Fruit fly (Drosophila melanogaster) whole organism, embryonic: Measurements from ENCODE around the gene CG17109.
A peak's percentile ranks its signal among the peaks of the same experiment; 100 is the strongest.

ENCODE experiments used
- CG10209 ChIP-seq: fragments of 200-800 bp; sonication (Bioruptor generic); optimal IDR thresholded peaks from 3 replicates; lab custom pipeline; 2017; ENCODE audit warnings: missing biosample characterization, mild to moderate bottlenecking, missing genetic modification characterization, missing genetic modification reagents
- CG10321 ChIP-seq: fragments of 200-800 bp; sonication (Bioruptor generic); IDR thresholded peaks from 2 replicates; pipeline ENCODE4 v1.3.6; 2022; ENCODE audit warnings: missing biosample characterization, missing genetic modification characterization
- CG11723 ChIP-seq: fragments of 200-800 bp; sonication (Bioruptor generic); optimal IDR thresholded peaks from 2 replicates; lab custom pipeline; 2017; ENCODE audit warnings: missing biosample characterization, mild to moderate bottlenecking, missing genetic modification characterization
- CG12236 ChIP-seq: fragments of 200-800 bp; sonication (Bioruptor generic); optimal IDR thresholded peaks from 2 replicates; lab custom pipeline; 2016; ENCODE audit warnings: missing biosample characterization, missing genetic modification characterization
- CG13287 ChIP-seq: fragments of 200-800 bp; sonication (Bioruptor generic); IDR thresholded peaks from 2 replicates; pipeline ENCODE4 v1.3.6; 2022; ENCODE audit warnings: missing biosample characterization, missing genetic modification characterization; ENCODE audit not compliant: partially characterized antibody
- CG13424 ChIP-seq: fragments of 200-800 bp; sonication (Bioruptor generic); optimal IDR thresholded peaks from 2 replicates; lab custom pipeline; 2019; ENCODE audit warnings: missing biosample characterization, mild to moderate bottlenecking, missing genetic modification characterization, moderate library complexity
- CG17802 ChIP-seq: fragments of 200-800 bp; sonication (Bioruptor generic); optimal IDR thresholded peaks from 2 replicates; lab custom pipeline; 2018; ENCODE audit warnings: missing biosample characterization, mild to moderate bottlenecking, missing genetic modification characterization, moderate library complexity
- CG17829 ChIP-seq: fragments of 200-800 bp; optimal IDR thresholded peaks from 2 replicates; lab custom pipeline; 2019; ENCODE audit warnings: missing biosample characterization, mild to moderate bottlenecking, missing genetic modification characterization, moderate library complexity
- CG2712 ChIP-seq: fragments of 200-800 bp; optimal IDR thresholded peaks from 3 replicates; lab custom pipeline; 2019; ENCODE audit warnings: missing biosample characterization, mild to moderate bottlenecking, missing genetic modification characterization, moderate library complexity
- CG31388 ChIP-seq: fragments of 200-800 bp; sonication (Bioruptor generic); optimal IDR thresholded peaks from 2 replicates; lab custom pipeline; 2016; ENCODE audit warnings: missing biosample characterization, missing genetic modification characterization
- CG32532 ChIP-seq: fragments of 200-800 bp; sonication (Bioruptor generic); IDR thresholded peaks from 2 replicates; pipeline ENCODE4 v1.3.6; 2022; ENCODE audit warnings: missing biosample characterization, missing genetic modification characterization
- CG32772 ChIP-seq: fragments of 200-800 bp; sonication (Bioruptor generic); IDR thresholded peaks from 2 replicates; pipeline ENCODE4 v1.3.6; 2022; ENCODE audit warnings: missing biosample characterization, missing genetic modification characterization
- CG6175 ChIP-seq: fragments of 200-800 bp; sonication (Bioruptor generic); IDR thresholded peaks from 3 replicates; pipeline ENCODE4 v1.3.6; 2022; ENCODE audit warnings: missing biosample characterization, missing genetic modification characterization
- CG6765 ChIP-seq: fragments of 200-800 bp; sonication (Bioruptor generic); optimal IDR thresholded peaks from 3 replicates; lab custom pipeline; 2017; ENCODE audit warnings: missing biosample characterization, mild to moderate bottlenecking, missing genetic modification characterization
- CG7987 ChIP-seq: fragments of 200-800 bp; sonication (Bioruptor generic); optimal IDR thresholded peaks from 2 replicates; lab custom pipeline; 2018; ENCODE audit warnings: missing biosample characterization, mild to moderate bottlenecking, missing genetic modification characterization, moderate library complexity
- CG8290 ChIP-seq, 3 experiments: fragments of 200-800 bp; sonication (Bioruptor generic); optimal IDR thresholded peaks; 2 replicates each; lab custom pipeline; 2016 to 2019; ENCODE audit warnings: missing biosample characterization in 3 of 3, missing genetic modification characterization in 3 of 3, mild to moderate bottlenecking in 2 of 3, moderate library complexity in 1 of 3
- CG8359 ChIP-seq: fragments of 200-800 bp; sonication (Bioruptor generic); optimal IDR thresholded peaks from 2 replicates; lab custom pipeline; 2017; ENCODE audit warnings: missing biosample characterization, mild to moderate bottlenecking, missing genetic modification characterization, borderline replicate concordance
- CG8478 ChIP-seq: fragments of >200 bp; optimal IDR thresholded peaks from 2 replicates; lab custom pipeline; 2018
- E2f2 ChIP-seq: fragments of 200-800 bp; sonication (Bioruptor generic); IDR thresholded peaks from 2 replicates; pipeline ENCODE4 v1.3.6; 2022; ENCODE audit warnings: missing biosample characterization, missing genetic modification characterization
- HmgZ ChIP-seq: fragments of 200-800 bp; sonication (Bioruptor generic); optimal IDR thresholded peaks from 2 replicates; lab custom pipeline; 2018; ENCODE audit warnings: missing biosample characterization, mild to moderate bottlenecking, missing genetic modification characterization
- Hr51 ChIP-seq, 2 experiments: fragments of 200-800 bp; sonication (Bioruptor generic); optimal IDR thresholded peaks; 2 replicates in 1 of 2; 3 replicates in 1 of 2; lab custom pipeline; 2016 to 2018; ENCODE audit warnings: missing biosample characterization in 2 of 2, missing genetic modification characterization in 2 of 2, mild to moderate bottlenecking in 1 of 2, moderate library complexity in 1 of 2
- Jarid2 ChIP-seq: fragments of 200-800 bp; sonication (Bioruptor generic); optimal IDR thresholded peaks from 3 replicates; lab custom pipeline; 2017; ENCODE audit warnings: mild to moderate bottlenecking, missing biosample characterization, missing genetic modification reagents, missing genetic modification characterization
- MBD-R2 ChIP-seq: fragments of 200-800 bp; sonication (Bioruptor generic); IDR thresholded peaks from 2 replicates; pipeline ENCODE4 v1.3.6; 2022; ENCODE audit warnings: missing biosample characterization, missing genetic modification characterization
- Med ChIP-seq: fragments of 200-800 bp; sonication (Bioruptor generic); peaks from one replicate; lab custom pipeline; 2016; ENCODE audit warnings: missing biosample characterization, missing genetic modification characterization, mild to moderate bottlenecking, inconsistent platforms, moderate library complexity
- Nf-YC ChIP-seq: fragments of 200-800 bp; optimal IDR thresholded peaks from 3 replicates; lab custom pipeline; 2019; ENCODE audit warnings: missing biosample characterization, mild to moderate bottlenecking, missing genetic modification characterization, moderate library complexity
- Opbp ChIP-seq: fragments of 200-800 bp; sonication (Bioruptor generic); IDR thresholded peaks from 3 replicates; pipeline ENCODE4 v1.3.6; 2022; ENCODE audit warnings: missing biosample characterization, missing genetic modification characterization; ENCODE audit not compliant: partially characterized antibody
- Ravus ChIP-seq: fragments of 200-800 bp; sonication (Bioruptor generic); IDR thresholded peaks from 2 replicates; pipeline ENCODE4 v1.3.6; 2022; ENCODE audit warnings: missing biosample characterization, missing genetic modification characterization
- Xbp1 ChIP-seq: fragments of 200-800 bp; sonication (Bioruptor generic); optimal IDR thresholded peaks from 3 replicates; lab custom pipeline; 2016; ENCODE audit warnings: missing biosample characterization, mild to moderate bottlenecking, missing genetic modification characterization
- abd-A ChIP-seq: fragments of 200-800 bp; sonication (Bioruptor generic); optimal IDR thresholded peaks from 3 replicates; lab custom pipeline; 2019; ENCODE audit warnings: missing biosample characterization, mild to moderate bottlenecking, missing genetic modification characterization, moderate library complexity
- cg ChIP-seq: fragments of 200-800 bp; sonication (Bioruptor generic); optimal IDR thresholded peaks from 3 replicates; lab custom pipeline; 2019; ENCODE audit warnings: missing biosample characterization, mild to moderate bottlenecking, missing genetic modification characterization, moderate library complexity
- chinmo ChIP-seq: fragments of 200-800 bp; sonication (Bioruptor generic); IDR thresholded peaks from 4 replicates; pipeline ENCODE4 v1.3.6; 2022; ENCODE audit warnings: missing biosample characterization, missing genetic modification characterization; ENCODE audit not compliant: partially characterized antibody
- dmrt99B ChIP-seq: fragments of 200-800 bp; sonication (Bioruptor generic); optimal IDR thresholded peaks from 2 replicates; lab custom pipeline; 2018; ENCODE audit warnings: missing biosample characterization, mild to moderate bottlenecking, missing genetic modification characterization, moderate library complexity
- gsb ChIP-seq: fragments of 200-800 bp; sonication (Bioruptor generic); IDR thresholded peaks from 2 replicates; pipeline ENCODE4 v1.3.6; 2022; ENCODE audit warnings: missing biosample characterization, missing genetic modification characterization
- insv ChIP-seq, 2 experiments: fragments of 200-800 bp; sonication (Bioruptor generic); optimal IDR thresholded peaks; 3 replicates each; lab custom pipeline; 2016 to 2018; ENCODE audit warnings: missing biosample characterization in 2 of 2, missing genetic modification characterization in 2 of 2
- kni ChIP-seq: fragments of 200-800 bp; sonication (Bioruptor generic); optimal IDR thresholded peaks from 3 replicates; lab custom pipeline; 2017; ENCODE audit warnings: mild to moderate bottlenecking, missing biosample characterization, missing genetic modification reagents, missing genetic modification characterization
- knrl ChIP-seq: fragments of 200-800 bp; sonication (Bioruptor generic); IDR thresholded peaks from 3 replicates; pipeline ENCODE4 v1.3.6; 2022; ENCODE audit warnings: missing biosample characterization, missing genetic modification characterization; ENCODE audit not compliant: partially characterized antibody
- mld ChIP-seq: fragments of 200-800 bp; sonication (Bioruptor generic); IDR thresholded peaks from 3 replicates; pipeline ENCODE4 v1.3.6; 2022; ENCODE audit warnings: missing biosample characterization, missing genetic modification characterization; ENCODE audit not compliant: partially characterized antibody
- pb ChIP-seq: fragments of 200-800 bp; sonication (Bioruptor generic); optimal IDR thresholded peaks from 3 replicates; lab custom pipeline; 2016; ENCODE audit warnings: missing biosample characterization, missing genetic modification characterization
- pros ChIP-seq: fragments of 200-800 bp; sonication (Bioruptor generic); optimal IDR thresholded peaks from 3 replicates; lab custom pipeline; 2019; ENCODE audit warnings: missing biosample characterization, mild to moderate bottlenecking, missing genetic modification characterization, moderate library complexity
- rib ChIP-seq: fragments of 200-800 bp; sonication (Bioruptor generic); IDR thresholded peaks from 2 replicates; pipeline ENCODE4 v1.3.6; 2022; ENCODE audit warnings: missing biosample characterization, missing genetic modification characterization
- slbo ChIP-seq: fragments of 200-800 bp; sonication (Bioruptor generic); IDR thresholded peaks from 2 replicates; pipeline ENCODE4 v1.3.6; 2022; ENCODE audit warnings: missing biosample characterization, missing genetic modification characterization
- tll ChIP-seq, 2 experiments: fragments of 200-800 bp in 1 of 2; fragments of >200 bp in 1 of 2; sonication (Bioruptor generic) in 1 of 2; optimal IDR thresholded peaks; 2 replicates each; lab custom pipeline; 2017 to 2019; ENCODE audit warnings: missing biosample characterization in 2 of 2, missing genetic modification characterization in 2 of 2, mild to moderate bottlenecking in 1 of 2, moderate library complexity in 1 of 2
- tx ChIP-seq: fragments of 200-800 bp; sonication (Bioruptor generic); optimal IDR thresholded peaks from 2 replicates; lab custom pipeline; 2016; ENCODE audit warnings: missing biosample characterization, missing genetic modification characterization
- vvl ChIP-seq: fragments of 200-800 bp; sonication (Bioruptor generic); IDR thresholded peaks from 2 replicates; pipeline ENCODE4 v1.3.6; 2022; ENCODE audit warnings: missing biosample characterization, missing genetic modification characterization
- wor ChIP-seq: fragments of 200-800 bp; sonication (Bioruptor generic); IDR thresholded peaks from 2 replicates; pipeline ENCODE4 v1.3.6; 2022; ENCODE audit warnings: missing biosample characterization, missing genetic modification characterization
- z ChIP-seq: fragments of 200-800 bp; sonication (Bioruptor generic); IDR thresholded peaks from 3 replicates; pipeline ENCODE4 v1.3.6; 2022; ENCODE audit warnings: missing biosample characterization, missing genetic modification characterization
- zen ChIP-seq: fragments of 200-800 bp; sonication (Bioruptor generic); optimal IDR thresholded peaks from 3 replicates; lab custom pipeline; 2018; ENCODE audit warnings: missing biosample characterization, mild to moderate bottlenecking, missing genetic modification characterization, moderate library complexity

CG17109 gene

dm6 chr3R:23141678-23142338, 46.3 kb downstream of the CG17109 start, which contains the start of gene hh (continued):
- TF ChIP-seq CG7987 (GFP tag; lab: Kevin White, UChicago) = peak; percentile 8
- TF ChIP-seq z (GFP tag; lab: Robert Waterston, UW) = peak; percentile 91
- no peak for TF ChIP-seq mld (GFP tag; lab: Robert Waterston, UW)
- TF ChIP-seq insv (GFP tag; optimal IDR thresholded peaks at IDR 0.05; lab: Kevin White, UChicago) = peak in 1 of 2 experiments; percentile 71
- TF ChIP-seq knrl (GFP tag; lab: Robert Waterston, UW) = peak; percentile 35; the same call in 1 of the 3 replicates
- TF ChIP-seq Ravus (GFP tag; lab: Robert Waterston, UW) = no peak
- TF ChIP-seq vvl (GFP tag; lab: Robert Waterston, UW) = 0 out of 2 replicates have a peak, but pooled peaks have one; percentile 24
- TF ChIP-seq Opbp (GFP tag; lab: Robert Waterston, UW) = peak; percentile 36; the same call in 1 of the 3 replicates
- no peak for TF ChIP-seq CG6765 (GFP tag; lab: Kevin White, UChicago)
- TF ChIP-seq E2f2 (GFP tag; lab: Robert Waterston, UW) = no peak
- no peak for TF ChIP-seq CG10209 (GFP tag; lab: Kevin White, UChicago)
- TF ChIP-seq CG10321 (GFP tag; lab: Robert Waterston, UW) = peak; percentile 95
- TF ChIP-seq CG8359 = no peak
- TF ChIP-seq CG8290 (GFP tag; optimal IDR thresholded peaks at IDR 0.05; lab: Kevin White, UChicago) = no peak
- TF ChIP-seq CG8290 (tag; optimal IDR thresholded peaks at IDR 0.05; lab: Kevin White, UChicago) = peak in 1 of 2 experiments; percentile 31
- peak in 1 of 2 experiments; percentile 59 for TF ChIP-seq tll (GFP tag; optimal IDR thresholded peaks at IDR 0.05; lab: Kevin White, UChicago)
- TF ChIP-seq wor (GFP tag; lab: Robert Waterston, UW) = no peak
- no peak for TF ChIP-seq CG32772 (GFP tag; lab: Robert Waterston, UW)
- 0 out of 2 replicates have a peak, but pooled peaks have one; percentile 18 for TF ChIP-seq MBD-R2 (GFP tag; lab: Robert Waterston, UW)
- TF ChIP-seq CG6175 (GFP tag; lab: Robert Waterston, UW) = peak; percentile 33; the same call in 1 of the 3 replicates
- no peak for TF ChIP-seq Xbp1
- TF ChIP-seq dmrt99B (tag; lab: Kevin White, UChicago) = no peak
- TF ChIP-seq CG11723 (GFP tag; lab: Kevin White, UChicago) = no peak
- TF ChIP-seq Med = peak; percentile 66
- TF ChIP-seq pros (GFP tag; lab: Kevin White, UChicago) = peak; percentile 76
- peak; percentile 51; the same call in 1 of the 2 replicates for TF ChIP-seq rib (GFP tag; lab: Robert Waterston, UW)
- TF ChIP-seq CG13424 (tag; lab: Kevin White, UChicago) = no peak
- TF ChIP-seq CG32532 (GFP tag; lab: Robert Waterston, UW) = peak; percentile 9; the same call in 1 of the 2 replicates
- no peak for TF ChIP-seq tx (GFP tag; lab: Kevin White, UChicago)
- TF ChIP-seq Hr51 (GFP tag; optimal IDR thresholded peaks at IDR 0.05; lab: Kevin White, UChicago) = no peak
- TF ChIP-seq CG17829 (tag; lab: Kevin White, UChicago) = peak; percentile 26
- peak; percentile 39 for TF ChIP-seq HmgZ
- 0 out of 4 replicates have a peak, but pooled peaks have one; percentile 18 for TF ChIP-seq chinmo (GFP tag; lab: Robert Waterston, UW)
- no peak for TF ChIP-seq CG17802 (tag; lab: Kevin White, UChicago)
- peak; percentile 17 for TF ChIP-seq CG2712 (tag; lab: Kevin White, UChicago)
- peak; percentile 44 for TF ChIP-seq abd-A
- TF ChIP-seq cg (GFP tag; lab: Kevin White, UChicago) = peak; percentile 100
- peak; percentile 57 for TF ChIP-seq kni (GFP tag; lab: Kevin White, UChicago)
- peak; percentile 99 for TF ChIP-seq CG8478 (lab: Kevin White, UChicago)
- peak; percentile 95 for TF ChIP-seq Nf-YC (tag; lab: Kevin White, UChicago)
- TF ChIP-seq Jarid2 (GFP tag; lab: Kevin White, UChicago) = peak; percentile 63
- no peak for TF ChIP-seq CG31388
- TF ChIP-seq CG12236 (GFP tag; lab: Kevin White, UChicago) = peak; percentile 81
- TF ChIP-seq gsb (GFP tag; lab: Robert Waterston, UW) = no peak
- TF ChIP-seq zen = peak; percentile 40
- TF ChIP-seq slbo = peak; percentile 15; the same call in 1 of the 2 replicates
- TF ChIP-seq CG13287 = peak; percentile 11; the same call in 1 of the 2 replicates
- TF ChIP-seq pb (GFP tag; lab: Kevin White, UChicago) = no peak
